Worm (Caenorhabditis elegans) whole organism, L4 larva: ENCODE results near the gene F44G3.7.

Source experiments
- D1046.2 ChIP-seq: fragments of 200-800 bp; sonication (Bioruptor generic); IDR thresholded peaks from 2 replicates; pipeline ENCODE4 v1.3.6; 2022; ENCODE audit warnings: missing genetic modification characterization, missing compliant biosample characterization
- F10B5.3 ChIP-seq: sonication (generic microtip); optimal IDR thresholded peaks from 2 replicates; lab custom pipeline; 2016; ENCODE audit warnings: mild to moderate bottlenecking, missing genetic modification characterization, missing compliant biosample characterization
- F26F4.8 ChIP-seq: fragments of 200-800 bp; sonication (Bioruptor generic); conservative IDR thresholded peaks from 2 replicates; pipeline ENCODE4 v1.3.6; 2022; ENCODE audit warnings: missing genetic modification characterization, missing compliant biosample characterization
- F37D6.2 ChIP-seq: sonication (generic microtip); optimal IDR thresholded peaks from 2 replicates; lab custom pipeline; 2016; ENCODE audit warnings: mild to moderate bottlenecking, missing genetic modification characterization, missing compliant biosample characterization
- R02D3.7 ChIP-seq: fragments of 150-350 bp; sonication (generic microtip); optimal IDR thresholded peaks from 3 replicates; lab custom pipeline; 2014; ENCODE audit warnings: missing biosample characterization, missing genetic modification characterization
- Y105C5A.15 ChIP-seq: fragments of 200-800 bp; sonication (Bioruptor generic); IDR thresholded peaks from 2 replicates; pipeline ENCODE4 v1.3.6; 2022; ENCODE audit warnings: missing genetic modification characterization, missing compliant biosample characterization
- Y5F2A.4 ChIP-seq: fragments of 200-800 bp; sonication (Bioruptor generic); optimal IDR thresholded peaks from 2 replicates; lab custom pipeline; 2018; ENCODE audit warnings: mild to moderate bottlenecking, missing genetic modification characterization, missing compliant biosample characterization
- Y75B8A.6 ChIP-seq: fragments of 200-800 bp; sonication (Bioruptor generic); IDR thresholded peaks from 2 replicates; pipeline ENCODE4 v1.3.6; 2022; ENCODE audit warnings: missing genetic modification reagents, missing genetic modification characterization, missing compliant biosample characterization
- ZK546.5 ChIP-seq, 2 experiments: sonication (generic microtip); optimal IDR thresholded peaks; 2 replicates each; lab custom pipeline; 2017; ENCODE audit warnings: missing biosample characterization in 2 of 2, missing genetic modification characterization in 2 of 2
- aha-1 ChIP-seq: fragments of 150-350 bp; peaks from one replicate; lab custom pipeline; 2014; ENCODE audit warnings: missing biosample characterization, missing genetic modification characterization
- arid-1 ChIP-seq: fragments of 200-800 bp; sonication (Bioruptor generic); conservative IDR thresholded peaks from 2 replicates; pipeline ENCODE4 v1.3.6; 2022; ENCODE audit warnings: missing genetic modification reagents, missing genetic modification characterization, missing compliant biosample characterization
- cey-2 ChIP-seq: sonication (generic microtip); optimal IDR thresholded peaks from 3 replicates; lab custom pipeline; 2017; ENCODE audit warnings: missing genetic modification characterization, mild to moderate bottlenecking, missing compliant biosample characterization, antibody characterized with exemption, borderline replicate concordance; ENCODE audit not compliant: insufficient read depth
- ctbp-1 ChIP-seq: fragments of 200-800 bp; sonication (Bioruptor generic); IDR thresholded peaks from 2 replicates; pipeline ENCODE4 v1.3.6; 2022; ENCODE audit warnings: missing genetic modification reagents, missing genetic modification characterization, missing compliant biosample characterization
- daf-16 ChIP-seq, 3 experiments: sonication (generic microtip); optimal IDR thresholded peaks; 2 replicates each; lab custom pipeline; 2016 to 2017; ENCODE audit warnings: missing genetic modification characterization in 3 of 3, missing genetic modification reagents in 3 of 3, mild to moderate bottlenecking in 2 of 3, missing compliant biosample characterization in 2 of 3, missing biosample characterization in 1 of 3, moderate library complexity in 1 of 3
- daf-19 ChIP-seq: fragments of 200-800 bp; sonication (Bioruptor generic); conservative IDR thresholded peaks from 2 replicates; pipeline ENCODE4 v1.3.6; 2022; ENCODE audit warnings: missing genetic modification characterization, missing compliant biosample characterization
- daf-8 ChIP-seq: fragments of 200-800 bp; sonication (Bioruptor generic); IDR thresholded peaks from 2 replicates; pipeline ENCODE4 v1.3.6; 2022; ENCODE audit warnings: missing genetic modification characterization, missing compliant biosample characterization
- dmd-6 ChIP-seq: fragments of 200-800 bp; sonication (Bioruptor generic); IDR thresholded peaks from 2 replicates; pipeline ENCODE4 v1.3.6; 2022; ENCODE audit warnings: missing genetic modification reagents, missing genetic modification characterization, missing compliant biosample characterization
- dpl-1 ChIP-seq: fragments of 150-350 bp; optimal IDR thresholded peaks from 2 replicates; lab custom pipeline; 2014; ENCODE audit warnings: missing biosample characterization, missing genetic modification reagents, missing genetic modification characterization
- dve-1 ChIP-seq: sonication (generic microtip); optimal IDR thresholded peaks from 2 replicates; lab custom pipeline; 2017; ENCODE audit warnings: antibody characterized with exemption, mild to moderate bottlenecking, missing genetic modification characterization, missing compliant biosample characterization; ENCODE audit not compliant: insufficient read depth
- egl-27 ChIP-seq: sonication (generic microtip); optimal IDR thresholded peaks from 3 replicates; lab custom pipeline; 2017; ENCODE audit warnings: missing biosample characterization, missing genetic modification reagents, missing genetic modification characterization
- egl-43 ChIP-seq: fragments of 200-800 bp; sonication (Bioruptor generic); IDR thresholded peaks from 2 replicates; pipeline ENCODE4 v1.3.6; 2022; ENCODE audit warnings: missing genetic modification reagents, missing genetic modification characterization, missing compliant biosample characterization
- fos-1 ChIP-seq: fragments of 150-350 bp; optimal IDR thresholded peaks from 2 replicates; lab custom pipeline; 2014; ENCODE audit warnings: missing biosample characterization, missing genetic modification characterization
- gei-8 ChIP-seq: fragments of 200-800 bp; sonication (Bioruptor generic); optimal IDR thresholded peaks from 2 replicates; lab custom pipeline; 2018; ENCODE audit warnings: mild to moderate bottlenecking, missing genetic modification characterization, missing compliant biosample characterization
- hlh-11 ChIP-seq: fragments of 200-800 bp; sonication (Bioruptor generic); optimal IDR thresholded peaks from 2 replicates; lab custom pipeline; 2018; ENCODE audit warnings: mild to moderate bottlenecking, missing genetic modification characterization, missing compliant biosample characterization
- lim-7 ChIP-seq: fragments of 200-800 bp; sonication (Bioruptor generic); IDR thresholded peaks from 2 replicates; pipeline ENCODE4 v1.3.6; 2022; ENCODE audit warnings: missing genetic modification characterization, missing compliant biosample characterization
- lin-38 ChIP-seq: fragments of 200-800 bp; sonication (Bioruptor generic); IDR thresholded peaks from 2 replicates; pipeline ENCODE4 v1.3.6; 2022; ENCODE audit warnings: missing genetic modification reagents, missing genetic modification characterization, missing compliant biosample characterization
- mdl-1 ChIP-seq, 2 experiments: fragments of 150-350 bp in 1 of 2; sonication (generic microtip) in 1 of 2; optimal IDR thresholded peaks; 2 replicates each; lab custom pipeline; 2014 to 2017; ENCODE audit warnings: missing biosample characterization in 2 of 2, missing genetic modification characterization in 2 of 2
- mdt-29 ChIP-seq: fragments of 200-800 bp; sonication (Bioruptor generic); IDR thresholded peaks from 2 replicates; pipeline ENCODE4 v1.3.6; 2022; ENCODE audit warnings: missing genetic modification reagents, missing genetic modification characterization, missing compliant biosample characterization
- mxl-3 ChIP-seq: fragments of 200-800 bp; sonication (Bioruptor generic); optimal IDR thresholded peaks from 2 replicates; lab custom pipeline; 2018; ENCODE audit warnings: mild to moderate bottlenecking, missing genetic modification characterization, missing compliant biosample characterization
- nhr-102 ChIP-seq: sonication (generic microtip); optimal IDR thresholded peaks from 2 replicates; lab custom pipeline; 2016; ENCODE audit warnings: mild to moderate bottlenecking, missing genetic modification characterization, moderate library complexity, missing compliant biosample characterization
- nhr-111 ChIP-seq: fragments of 200-800 bp; sonication (Bioruptor generic); optimal IDR thresholded peaks from 2 replicates; lab custom pipeline; 2018; ENCODE audit warnings: mild to moderate bottlenecking, missing genetic modification characterization, missing compliant biosample characterization
- nhr-237 ChIP-seq: sonication (generic microtip); optimal IDR thresholded peaks from 2 replicates; lab custom pipeline; 2017; ENCODE audit warnings: missing biosample characterization, missing genetic modification characterization
- nhr-25 ChIP-seq: sonication (generic microtip); optimal IDR thresholded peaks from 2 replicates; lab custom pipeline; 2017; ENCODE audit warnings: missing genetic modification characterization, mild to moderate bottlenecking, missing compliant biosample characterization, antibody characterized with exemption, moderate library complexity, borderline replicate concordance; ENCODE audit not compliant: insufficient read depth
- nhr-28 ChIP-seq: fragments of 150-350 bp; optimal IDR thresholded peaks from 2 replicates; lab custom pipeline; 2014; ENCODE audit warnings: missing biosample characterization, missing genetic modification characterization
- nhr-41 ChIP-seq: fragments of 200-800 bp; sonication (Bioruptor generic); IDR thresholded peaks from 2 replicates; pipeline ENCODE4 v1.3.6; 2022; ENCODE audit warnings: missing genetic modification reagents, missing genetic modification characterization, missing compliant biosample characterization
- nhr-42 ChIP-seq: fragments of 200-800 bp; sonication (Bioruptor generic); IDR thresholded peaks from 2 replicates; pipeline ENCODE4 v1.3.6; 2022; ENCODE audit warnings: missing genetic modification characterization, missing compliant biosample characterization
- nhr-6 ChIP-seq: fragments of 150-350 bp; optimal IDR thresholded peaks from 2 replicates; lab custom pipeline; 2014; ENCODE audit warnings: missing biosample characterization, missing genetic modification characterization
- pha-4 ChIP-seq, 2 experiments: fragments of 150-350 bp in 1 of 2; fragments of 200-800 bp in 1 of 2; sonication (Bioruptor generic) in 1 of 2; IDR thresholded peaks in 1 of 2; optimal IDR thresholded peaks in 1 of 2; 2 replicates each; pipeline versions ENCODE4 v1.3.6 to Lab custom; 2014 to 2022; ENCODE audit warnings: missing genetic modification characterization in 2 of 2, missing genetic modification reagents in 2 of 2, missing biosample characterization in 1 of 2, missing compliant biosample characterization in 1 of 2
- pqm-1 ChIP-seq: sonication (generic microtip); optimal IDR thresholded peaks from 2 replicates; lab custom pipeline; 2017; ENCODE audit warnings: missing biosample characterization, missing genetic modification characterization
- set-16 ChIP-seq: fragments of 200-800 bp; sonication (Bioruptor generic); IDR thresholded peaks from 2 replicates; pipeline ENCODE4 v1.3.6; 2022; ENCODE audit warnings: missing genetic modification reagents, missing genetic modification characterization, missing compliant biosample characterization
- snpc-4 ChIP-seq: fragments of 150-350 bp; optimal IDR thresholded peaks from 2 replicates; lab custom pipeline; 2014; ENCODE audit warnings: missing biosample characterization, missing genetic modification characterization
- spr-1 ChIP-seq: sonication (generic microtip); optimal IDR thresholded peaks from 2 replicates; lab custom pipeline; 2016; ENCODE audit warnings: mild to moderate bottlenecking, missing genetic modification characterization, missing compliant biosample characterization
- tra-1 ChIP-seq: fragments of 200-800 bp; sonication (Bioruptor generic); IDR thresholded peaks from 2 replicates; pipeline ENCODE4 v1.3.6; 2022; ENCODE audit warnings: missing genetic modification reagents, missing genetic modification characterization, missing compliant biosample characterization
- unc-62 ChIP-seq, 3 experiments: fragments of 150-350 bp in 1 of 3; sonication (generic microtip); optimal IDR thresholded peaks in 2 of 3; peaks in 1 of 3; 1 replicate in 1 of 3; 2 replicates in 2 of 3; lab custom pipeline; 2014 to 2017; ENCODE audit warnings: missing biosample characterization in 3 of 3, missing genetic modification characterization in 3 of 3, missing genetic modification reagents in 3 of 3, missing genotype in 1 of 3
- zfp-2 ChIP-seq: sonication (generic microtip); optimal IDR thresholded peaks from 2 replicates; lab custom pipeline; 2016; ENCODE audit warnings: mild to moderate bottlenecking, missing genetic modification characterization, missing compliant biosample characterization
- zfp-3 ChIP-seq: fragments of 200-800 bp; sonication (Bioruptor generic); conservative IDR thresholded peaks from 2 replicates; pipeline ENCODE4 v1.3.6; 2022; ENCODE audit warnings: missing genetic modification reagents, missing genetic modification characterization, missing compliant biosample characterization
- zip-11 ChIP-seq: fragments of 200-800 bp; sonication (Bioruptor generic); IDR thresholded peaks from 2 replicates; pipeline ENCODE4 v1.3.6; 2022; ENCODE audit warnings: missing genetic modification characterization, missing compliant biosample characterization
- ztf-7 ChIP-seq: fragments of 150-350 bp; optimal IDR thresholded peaks from 2 replicates; lab custom pipeline; 2014; ENCODE audit warnings: missing biosample characterization, missing genetic modification characterization

The F44G3.7 gene

DNA sequence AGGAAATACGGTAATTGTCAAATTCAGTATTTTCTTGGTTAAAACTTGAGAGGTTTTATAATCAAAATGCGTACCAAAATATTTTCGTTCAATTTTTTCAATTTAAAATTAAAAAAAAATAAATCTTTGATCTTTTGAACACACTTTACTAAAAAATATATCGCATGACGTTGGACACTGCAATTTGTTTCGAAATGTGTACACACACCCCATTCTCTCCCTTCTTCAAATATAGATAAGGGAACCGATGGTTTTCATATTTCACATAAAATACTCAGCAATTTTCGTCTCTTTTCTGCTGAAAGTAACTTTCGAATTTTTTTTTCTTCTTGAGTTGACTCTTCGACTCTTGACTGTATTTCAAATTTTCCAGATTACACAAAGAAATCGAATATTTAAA lies 15.5 kb downstream of the F44G3.7 start (continued):
- no peak for TF ChIP-seq zip-11 (GFP tag; lab: Robert Waterston, UW)
- TF ChIP-seq R02D3.7 (tag; lab: Kevin White, UChicago): no peak
- no peak for TF ChIP-seq nhr-237 (tag; lab: Kevin White, UChicago)
- TF ChIP-seq Y75B8A.6 (GFP tag; lab: Robert Waterston, UW): no peak

DNA sequence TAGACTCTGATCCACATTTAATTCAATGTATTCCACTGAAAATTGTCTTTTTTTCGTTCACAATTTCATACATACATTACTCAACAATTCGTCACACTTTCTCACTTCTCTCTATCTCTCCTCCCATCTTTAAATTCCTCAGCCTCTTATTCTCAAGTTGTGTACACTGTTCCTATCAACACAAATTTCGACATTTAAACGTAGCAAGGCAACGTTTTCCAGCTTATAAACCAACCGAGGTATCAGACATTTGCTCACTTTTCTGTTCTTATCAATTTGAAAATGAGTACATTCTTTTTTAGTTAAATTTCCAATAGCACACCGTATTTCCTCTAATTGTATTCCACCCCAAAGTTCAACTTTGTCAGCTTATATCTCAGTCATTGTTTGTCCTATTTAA lies 16.0 kb downstream of the F44G3.7 start, which contains the start of gene skr-3:
Gene skr-3 (plus strand): TSS at position 163 of the 400 bp plus-strand sequence.
- TF ChIP-seq zfp-2 (no peak), F37D6.2 (tag; lab: Kevin White, UChicago) (no peak), lim-7 (GFP tag; lab: Robert Waterston, UW) (no peak), pqm-1 (peak; percentile 54), gei-8 (GFP tag; lab: Kevin White, UChicago) (no peak), nhr-237 (tag; lab: Kevin White, UChicago) (no peak), nhr-41 (GFP tag; lab: Robert Waterston, UW) (no peak), hlh-11 (tag; lab: Kevin White, UChicago) (no peak), aha-1 (no peak), mdl-1 (tag; optimal IDR thresholded peaks at IDR 0.05; lab: Kevin White, UChicago) (no peak), zfp-3 (GFP tag; lab: Robert Waterston, UW) (no peak), F10B5.3 (tag; lab: Kevin White, UChicago) (no peak), Y5F2A.4 (no peak), daf-8 (no peak), spr-1 (tag; lab: Kevin White, UChicago) (no peak), ZK546.5 (tag; optimal IDR thresholded peaks at IDR 0.05; lab: Kevin White, UChicago) (no peak), lin-38 (GFP tag; lab: Robert Waterston, UW) (no peak), nhr-28 (tag; lab: Kevin White, UChicago) (peak; percentile 61), nhr-42 (no peak), Y105C5A.15 (GFP tag; lab: Robert Waterston, UW) (no peak), nhr-6 (no peak), tra-1 (GFP tag; lab: Robert Waterston, UW) (0 out of 2 replicates have a peak, but pooled peaks have one; percentile 49), egl-27 (no peak), R02D3.7 (tag; lab: Kevin White, UChicago) (no peak), mxl-3 (GFP tag; lab: Kevin White, UChicago) (no peak), snpc-4 (tag; lab: Kevin White, UChicago) (no peak), nhr-102 (tag; lab: Kevin White, UChicago) (no peak), fos-1 (tag; lab: Kevin White, UChicago) (no peak), D1046.2 (no peak), dmd-6 (GFP tag; lab: Robert Waterston, UW) (peak; percentile 49; the same call in 1 of the 2 replicates), egl-43 (no peak), dve-1 (tag; lab: Kevin White, UChicago) (peak; percentile 45), nhr-111 (GFP tag; lab: Kevin White, UChicago) (no peak), unc-62 (GFP tag; optimal IDR thresholded peaks at IDR 0.05 in 1 of 2; lab: Kevin White, UChicago) (peak in 1 of 2 experiments; percentile 14), unc-62 (tag; optimal IDR thresholded peaks at IDR 0.05; lab: Kevin White, UChicago) (no peak), ztf-7 (no peak), pha-4 (GFP tag; IDR thresholded peaks at IDR 0.05; lab: Robert Waterston, UW) (no peak), pha-4 (tag; optimal IDR thresholded peaks at IDR 0.05; lab: Kevin White, UChicago) (no peak), nhr-25 (tag; lab: Kevin White, UChicago) (no peak), set-16 (GFP tag; lab: Robert Waterston, UW) (no peak), daf-19 (GFP tag; lab: Robert Waterston, UW) (no peak), dpl-1 (no peak), ctbp-1 (no peak), daf-16 (GFP tag; optimal IDR thresholded peaks at IDR 0.05; lab: Kevin White, UChicago) (no peak), daf-16 (tag; optimal IDR thresholded peaks at IDR 0.05; lab: Kevin White, UChicago) (peak; percentile 66), F26F4.8 (GFP tag; lab: Robert Waterston, UW) (no peak), arid-1 (GFP tag; lab: Robert Waterston, UW) (no peak), cey-2 (no peak), mdt-29 (no peak)
